Fruit fly (Drosophila melanogaster): ENCODE data around the gene CG16953.

- TF ChIP-seq usp (GFP tag; optimal IDR thresholded peaks at IDR 0.05), result no peak
- no peak for TF ChIP-seq CG8478 (optimal IDR thresholded peaks at IDR 0.05)
- no peak for TF ChIP-seq Dll (optimal IDR thresholded peaks at IDR 0.05)
- no peak for TF ChIP-seq EcR (GFP tag; optimal IDR thresholded peaks at IDR 0.05)
- TF ChIP-seq psq (optimal IDR thresholded peaks at IDR 0.05), result no peak
- TF ChIP-seq pan (optimal IDR thresholded peaks at IDR 0.05), result no peak
Observed at dm6 chr3R:20557114-20557414, 28.6 kb downstream of the CG16953 start.
